Worm (Caenorhabditis elegans): ENCODE measurements around the gene Y66D12A.16.

Y66D12A.16 gene

DNA sequence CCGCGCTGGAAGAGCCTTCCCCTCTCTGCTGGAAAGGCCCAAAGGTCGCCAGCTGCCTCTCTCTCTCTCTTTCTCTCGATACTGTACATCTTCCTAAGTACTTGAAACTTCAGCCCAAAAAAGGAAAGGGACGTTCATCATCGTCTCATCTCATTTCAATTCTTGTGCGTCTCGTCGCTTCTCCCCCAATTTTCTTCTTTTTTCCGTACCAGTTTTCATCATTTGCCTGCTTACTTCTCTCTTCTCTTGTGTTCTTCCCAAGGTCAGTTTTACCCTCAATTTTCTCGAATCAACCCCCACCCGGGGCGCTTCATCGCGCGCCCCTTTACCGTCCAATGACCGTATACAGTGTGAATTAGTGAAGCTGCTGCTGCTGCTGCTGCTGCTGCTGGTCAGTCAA is 36.3 kb downstream of the Y66D12A.16 start:
- TF ChIP-seq dao-5 (tag; optimal IDR thresholded peaks at IDR 0.05): no peak
- no peak for TF ChIP-seq him-1 (tag; optimal IDR thresholded peaks at IDR 0.05)
- no peak for TF ChIP-seq W03F9.2 (tag; optimal IDR thresholded peaks at IDR 0.05)

DNA sequence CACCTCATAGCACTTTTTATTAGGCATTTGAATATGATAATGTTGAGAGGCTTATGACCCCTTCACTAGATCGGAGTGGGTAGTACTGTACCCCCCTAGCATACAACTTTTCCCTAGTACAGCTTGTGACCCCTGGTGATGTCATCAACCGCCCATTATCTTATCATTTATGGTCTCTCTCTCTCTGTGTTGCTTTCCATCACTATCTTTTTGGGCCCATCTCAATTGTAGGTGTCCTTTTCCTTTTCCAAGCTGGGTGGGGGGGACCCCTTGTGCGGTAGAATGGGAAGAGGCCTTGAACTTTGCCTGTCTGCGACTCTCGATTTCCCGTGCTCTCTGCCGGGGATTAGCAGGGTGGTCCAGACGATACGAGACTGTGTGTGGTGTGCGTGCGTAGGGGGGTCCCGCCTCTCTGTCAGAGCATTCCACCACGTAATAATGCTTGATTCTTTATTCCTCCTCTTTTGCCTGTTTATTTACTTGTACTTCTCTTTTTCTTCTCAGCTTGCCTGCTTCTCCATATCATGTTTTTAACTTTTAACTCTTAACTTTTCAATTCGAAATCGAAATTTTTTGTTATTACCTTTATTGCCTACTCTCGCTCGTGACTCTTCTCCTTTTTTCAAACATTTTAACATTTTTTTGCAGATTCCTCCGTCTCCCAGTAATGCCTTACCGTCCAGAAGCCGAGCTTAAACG is 37.3 kb downstream of the Y66D12A.16 start, which contains the start of gene ztf-29:
Gene ztf-29, plus strand, starts transcription at position 649 of the 699 bp plus-strand sequence.
- no peak for TF ChIP-seq dao-5 (tag; optimal IDR thresholded peaks at IDR 0.05)
- TF ChIP-seq W03F9.2 (tag; optimal IDR thresholded peaks at IDR 0.05): no peak
- no peak for TF ChIP-seq him-1 (tag; optimal IDR thresholded peaks at IDR 0.05)

- TF ChIP-seq dao-5 (tag; optimal IDR thresholded peaks at IDR 0.05) (no peak), him-1 (tag; optimal IDR thresholded peaks at IDR 0.05) (no peak), W03F9.2 (tag; optimal IDR thresholded peaks at IDR 0.05) (no peak)
These were observed 38.2 kb downstream of the Y66D12A.16 start for ce11 chrIII:11561597-11561996.

DNA sequence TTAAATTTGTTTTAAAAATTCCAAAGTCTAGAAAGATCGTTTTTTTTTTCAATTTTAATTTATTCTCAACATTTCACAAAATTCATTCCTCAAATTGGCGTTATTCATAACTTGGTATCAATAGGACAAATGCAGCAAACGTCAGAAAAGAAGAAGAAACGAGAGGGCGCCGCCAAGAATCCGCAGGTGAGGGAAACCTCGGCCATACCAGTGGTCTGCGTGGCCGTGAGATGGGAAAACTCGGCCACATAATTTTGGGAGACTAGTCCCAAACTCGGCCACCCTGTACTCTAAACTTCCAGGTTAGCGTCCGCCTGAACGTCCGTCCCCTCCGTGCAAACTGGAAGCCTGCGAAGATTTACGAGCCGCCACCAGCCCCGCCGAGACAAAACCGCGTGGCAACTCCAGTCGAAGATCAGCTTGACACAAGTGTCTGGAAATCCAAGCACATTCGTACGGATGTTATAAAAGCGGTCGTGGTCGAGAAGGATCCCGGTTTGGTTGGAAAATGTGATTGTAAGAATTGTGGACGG is 40.1 kb downstream of the Y66D12A.16 start, which contains the start of gene Y66D12A.11:
Gene Y66D12A.11, plus strand, starts transcription at position 51 of the 533 bp plus-strand sequence.
- TF ChIP-seq him-1 (tag; optimal IDR thresholded peaks at IDR 0.05) (no peak), dao-5 (tag; optimal IDR thresholded peaks at IDR 0.05) (no peak), W03F9.2 (tag; optimal IDR thresholded peaks at IDR 0.05) (no peak)

ce11 chrIII:11565602-11566001 is 42.2 kb downstream of the Y66D12A.16 start, which contains the start of gene Y66D12A.10:
Gene Y66D12A.10 (plus strand): TSS chrIII:11565874.
- TF ChIP-seq him-1 (tag; optimal IDR thresholded peaks at IDR 0.05) (no peak), dao-5 (tag; optimal IDR thresholded peaks at IDR 0.05) (no peak), W03F9.2 (tag; optimal IDR thresholded peaks at IDR 0.05) (no peak)

ce11 chrIII:11567837-11568236 is 44.5 kb downstream of the Y66D12A.16 start, which contains the start of gene psme-3:
Gene psme-3 (plus strand): TSS chrIII:11568137.
- TF ChIP-seq him-1 (tag; optimal IDR thresholded peaks at IDR 0.05) (no peak), dao-5 (tag; optimal IDR thresholded peaks at IDR 0.05) (no peak), W03F9.2 (tag; optimal IDR thresholded peaks at IDR 0.05) (no peak)

DNA sequence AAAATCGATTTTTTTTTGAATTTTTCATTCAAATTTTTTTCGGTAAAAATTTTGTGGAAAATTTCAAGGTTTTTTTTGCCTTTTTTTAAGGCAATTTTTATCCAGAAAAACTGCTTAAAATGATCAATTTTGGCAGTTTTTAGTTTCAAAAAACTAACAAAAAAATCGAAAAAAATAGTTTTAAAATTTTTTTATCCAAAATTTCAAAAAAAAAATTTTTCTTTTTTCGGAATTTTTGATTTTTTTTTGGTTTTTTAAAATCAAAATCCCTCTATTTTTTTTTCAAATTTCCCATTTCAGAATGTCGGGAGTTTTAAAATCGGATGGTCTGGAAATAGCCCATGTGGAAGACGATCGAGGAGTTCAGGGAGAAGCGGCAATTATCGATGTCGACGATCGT is 50.6 kb downstream of the Y66D12A.16 start, which contains the start of gene Y66D12A.8:
Gene Y66D12A.8, plus strand, starts transcription at position 301 of the 400 bp plus-strand sequence.
- TF ChIP-seq dao-5 (tag; optimal IDR thresholded peaks at IDR 0.05): no peak
- TF ChIP-seq him-1 (tag; optimal IDR thresholded peaks at IDR 0.05): no peak
